Worm (Caenorhabditis elegans) whole organism, L3 larva: Measurements from ENCODE around the gene bath-39.
A peak's percentile ranks its signal among the peaks of the same experiment; 100 is the strongest.
"Not testable (repeated sequence)": the region's sequence is repeated elsewhere in the genome, so short reads cannot be mapped to it uniquely, and the experiment has no call there.

Experiments used
- ama-1 ChIP-seq: fragments of 150-350 bp; optimal IDR thresholded peaks from 2 replicates; lab custom pipeline; 2018
- ceh-16 ChIP-seq: sonication (generic microtip); optimal IDR thresholded peaks from 2 replicates; lab custom pipeline; 2017; ENCODE audit warnings: missing biosample characterization, missing genetic modification characterization
- ceh-28 ChIP-seq: fragments of 150-350 bp; optimal IDR thresholded peaks from 2 replicates; lab custom pipeline; 2014; ENCODE audit warnings: missing biosample characterization, missing genetic modification reagents, missing genetic modification characterization
- ceh-82 ChIP-seq: fragments of 150-350 bp; optimal IDR thresholded peaks from 2 replicates; lab custom pipeline; 2014; ENCODE audit warnings: missing biosample characterization, missing genetic modification characterization
- daf-12 ChIP-seq: fragments of 150-350 bp; optimal IDR thresholded peaks from 2 replicates; lab custom pipeline; 2014; ENCODE audit warnings: missing biosample characterization, missing genetic modification reagents, missing genetic modification characterization
- egl-27 ChIP-seq: sonication (generic microtip); optimal IDR thresholded peaks from 4 replicates; lab custom pipeline; 2017; ENCODE audit warnings: missing biosample characterization, missing genetic modification reagents, missing genetic modification characterization
- egl-5 ChIP-seq: fragments of 150-350 bp; optimal IDR thresholded peaks from 2 replicates; lab custom pipeline; 2017; ENCODE audit warnings: missing biosample characterization, missing genetic modification reagents, missing genetic modification characterization, inconsistent platforms
- elt-1 ChIP-seq: fragments of 150-350 bp; optimal IDR thresholded peaks from 2 replicates; lab custom pipeline; 2014; ENCODE audit warnings: missing biosample characterization, missing genetic modification characterization
- elt-2 ChIP-seq: sonication (generic microtip); optimal IDR thresholded peaks from 2 replicates; lab custom pipeline; 2016; ENCODE audit warnings: missing genetic modification reagents, mild to moderate bottlenecking, missing genetic modification characterization, missing compliant biosample characterization
- elt-3 ChIP-seq, 3 experiments: fragments of 150-350 bp in 1 of 3; sonication (generic microtip) in 2 of 3; optimal IDR thresholded peaks; 2 replicates in 2 of 3; 4 replicates in 1 of 3; lab custom pipeline; 2014 to 2017; ENCODE audit warnings: missing biosample characterization in 3 of 3, missing genetic modification characterization in 3 of 3
- eor-1 ChIP-seq, 2 experiments: fragments of 150-350 bp; optimal IDR thresholded peaks; 2 replicates each; lab custom pipeline; 2014 to 2018; ENCODE audit warnings: missing biosample characterization in 2 of 2, missing genetic modification characterization in 2 of 2
- fkh-2 ChIP-seq: fragments of 150-350 bp; optimal IDR thresholded peaks from 2 replicates; lab custom pipeline; 2014; ENCODE audit warnings: missing biosample characterization, missing genetic modification reagents, missing genetic modification characterization
- fos-1 ChIP-seq: fragments of 150-350 bp; optimal IDR thresholded peaks from 2 replicates; lab custom pipeline; 2014; ENCODE audit warnings: missing biosample characterization, missing genetic modification characterization
- hmg-11 ChIP-seq: sonication (generic microtip); optimal IDR thresholded peaks from 2 replicates; lab custom pipeline; 2016; ENCODE audit warnings: missing genetic modification characterization, missing compliant biosample characterization
- jun-1 ChIP-seq: fragments of 150-350 bp; optimal IDR thresholded peaks from 2 replicates; lab custom pipeline; 2014; ENCODE audit warnings: missing biosample characterization, missing genetic modification reagents, missing genetic modification characterization
- lin-15B ChIP-seq: fragments of 150-350 bp; optimal IDR thresholded peaks from 2 replicates; lab custom pipeline; 2014; ENCODE audit warnings: missing biosample characterization, missing genetic modification characterization
- lsy-12 ChIP-seq: sonication (generic microtip); optimal IDR thresholded peaks from 2 replicates; lab custom pipeline; 2016; ENCODE audit warnings: mild to moderate bottlenecking, missing genetic modification characterization, missing compliant biosample characterization
- mdl-1 ChIP-seq: fragments of 150-350 bp; optimal IDR thresholded peaks from 2 replicates; lab custom pipeline; 2014; ENCODE audit warnings: missing biosample characterization, missing genetic modification characterization
- mml-1 ChIP-seq: fragments of 150-350 bp; sonication (generic microtip); optimal IDR thresholded peaks from 3 replicates; lab custom pipeline; 2014; ENCODE audit warnings: missing biosample characterization, missing genetic modification characterization
- nfya-1 ChIP-seq: sonication (generic microtip); optimal IDR thresholded peaks from 2 replicates; lab custom pipeline; 2017; ENCODE audit warnings: missing genetic modification characterization, mild to moderate bottlenecking, missing compliant biosample characterization, antibody characterized with exemption, moderate library complexity; ENCODE audit not compliant: insufficient read depth
- nhr-12 ChIP-seq: fragments of 150-350 bp; optimal IDR thresholded peaks from 2 replicates; lab custom pipeline; 2014; ENCODE audit warnings: missing biosample characterization, missing genetic modification characterization
- nhr-23 ChIP-seq: fragments of 150-350 bp; optimal IDR thresholded peaks from 2 replicates; lab custom pipeline; 2014; ENCODE audit warnings: missing biosample characterization, missing genetic modification reagents, missing genetic modification characterization
- nhr-237 ChIP-seq: fragments of 150-350 bp; optimal IDR thresholded peaks from 2 replicates; lab custom pipeline; 2014; ENCODE audit warnings: missing biosample characterization, missing genetic modification characterization
- nhr-25 ChIP-seq: sonication (generic microtip); optimal IDR thresholded peaks from 2 replicates; lab custom pipeline; 2017; ENCODE audit warnings: missing biosample characterization, missing genetic modification characterization
- nhr-43 ChIP-seq: sonication (generic microtip); optimal IDR thresholded peaks from 2 replicates; lab custom pipeline; 2016; ENCODE audit warnings: mild to moderate bottlenecking, missing genetic modification characterization, missing compliant biosample characterization; ENCODE audit not compliant: poor library complexity, severe bottlenecking
- nhr-67 ChIP-seq: fragments of 150-350 bp; optimal IDR thresholded peaks from 2 replicates; lab custom pipeline; 2014; ENCODE audit warnings: missing biosample characterization, missing genetic modification characterization
- nhr-77 ChIP-seq: fragments of 150-350 bp; optimal IDR thresholded peaks from 2 replicates; lab custom pipeline; 2014; ENCODE audit warnings: missing biosample characterization, missing genetic modification characterization
- pha-4 ChIP-seq: fragments of 150-350 bp; optimal IDR thresholded peaks from 2 replicates; lab custom pipeline; 2014; ENCODE audit warnings: missing biosample characterization, missing genetic modification reagents, missing genetic modification characterization
- sea-2 ChIP-seq: fragments of 150-350 bp; sonication (generic microtip); optimal IDR thresholded peaks from 4 replicates; lab custom pipeline; 2014; ENCODE audit warnings: missing biosample characterization, missing genetic modification reagents, missing genetic modification characterization
- snpc-4 ChIP-seq: fragments of 150-350 bp; optimal IDR thresholded peaks from 2 replicates; lab custom pipeline; 2014; ENCODE audit warnings: missing biosample characterization, missing genetic modification characterization
- tbx-2 ChIP-seq: sonication (generic microtip); optimal IDR thresholded peaks from 2 replicates; lab custom pipeline; 2016; ENCODE audit warnings: mild to moderate bottlenecking, missing genetic modification characterization, missing compliant biosample characterization
- unc-39 ChIP-seq: sonication (generic microtip); optimal IDR thresholded peaks from 4 replicates; lab custom pipeline; 2017; ENCODE audit warnings: missing biosample characterization, missing genetic modification characterization
- zag-1 ChIP-seq: fragments of 150-350 bp; optimal IDR thresholded peaks from 2 replicates; lab custom pipeline; 2014; ENCODE audit warnings: missing biosample characterization, missing genetic modification characterization
- ztf-4 ChIP-seq: fragments of 150-350 bp; optimal IDR thresholded peaks from 2 replicates; lab custom pipeline; 2014; ENCODE audit warnings: missing biosample characterization, missing genetic modification characterization

Gene bath-39

ce11 chrV:13442819-13443218 lies 16.4 kb upstream of the bath-39 start:
- TF ChIP-seq zag-1 (no peak), nhr-67 (no peak), pha-4 (tag; lab: Kevin White, UChicago) (no peak), fos-1 (no peak)

- TF ChIP-seq nhr-43; zag-1; mdl-1 (tag; lab: Kevin White, UChicago): not testable (repeated sequence)
These were observed 15.7 kb upstream of the bath-39 start, which contains the start of gene Y2H9A.6 for ce11 chrV:13443535-13443934. Gene Y2H9A.6 (plus strand): TSS chrV:13443835.

ce11 chrV:13445229-13445949 lies 13.9 kb upstream of the bath-39 start, which contains the start of gene Y2H9A.4:
Gene Y2H9A.4 (plus strand): TSS chrV:13445899.
- TF ChIP-seq ztf-4 (no peak), egl-27 (tag; lab: Kevin White, UChicago) (no peak), pha-4 (tag; lab: Kevin White, UChicago) (peak; percentile 22), unc-39 (tag; lab: Kevin White, UChicago) (no peak), tbx-2 (no peak), mdl-1 (tag; lab: Kevin White, UChicago) (no peak), sea-2 (GFP tag; lab: Kevin White, UChicago) (no peak), hmg-11 (tag; lab: Kevin White, UChicago) (no peak), nhr-12 (tag; lab: Kevin White, UChicago) (no peak), lsy-12 (tag; lab: Kevin White, UChicago) (no peak), jun-1 (tag; lab: Kevin White, UChicago) (peak; percentile 67), ceh-28 (tag; lab: Kevin White, UChicago) (no peak), nhr-23 (tag; lab: Kevin White, UChicago) (no peak), elt-2 (tag; lab: Kevin White, UChicago) (peak; percentile 54), nhr-77 (no peak), fos-1 (no peak), elt-1 (peak; percentile 72), lin-15B (tag; lab: Kevin White, UChicago) (no peak), eor-1 (tag; optimal IDR thresholded peaks at IDR 0.05; lab: Kevin White, UChicago) (no peak), nfya-1 (tag; lab: Kevin White, UChicago) (peak; percentile 3), nhr-25 (tag; lab: Kevin White, UChicago) (peak; percentile 72)

DNA sequence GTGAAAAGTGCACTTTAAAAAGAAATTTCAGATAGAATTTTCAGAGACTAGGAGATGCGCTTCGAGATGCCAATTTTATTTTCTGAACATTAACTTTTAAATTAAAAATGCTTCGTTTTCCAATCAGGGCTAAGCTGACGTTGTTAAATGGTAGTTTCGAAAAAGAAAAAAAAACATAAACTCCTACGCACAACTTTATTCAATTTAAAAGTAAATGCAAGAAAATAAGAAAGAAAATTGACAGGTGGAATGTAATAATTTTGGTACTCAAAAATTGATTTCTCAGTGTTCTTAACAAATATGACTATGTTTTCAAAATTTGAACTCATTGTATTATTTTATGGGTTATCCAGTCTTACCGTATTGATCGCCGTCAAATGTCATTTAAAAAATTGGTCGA lies 5.9 kb upstream of the bath-39 start, which contains the start of gene lurp-2:
TSS of gene lurp-2 (plus strand) at position 301 of the 400 bp plus-strand sequence.
- no peak for TF ChIP-seq ceh-16
- no peak for TF ChIP-seq mdl-1 (tag; lab: Kevin White, UChicago)
- TF ChIP-seq lin-15B (tag; lab: Kevin White, UChicago) = no peak
- TF ChIP-seq snpc-4 (tag; lab: Kevin White, UChicago) = no peak
- no peak for TF ChIP-seq nhr-67
- TF ChIP-seq daf-12 (tag; lab: Kevin White, UChicago) = no peak
- TF ChIP-seq ceh-82 (tag; lab: Kevin White, UChicago) = no peak
- TF ChIP-seq elt-3 (tag; optimal IDR thresholded peaks at IDR 0.05; lab: Kevin White, UChicago) = no peak
- no peak for TF ChIP-seq jun-1 (tag; lab: Kevin White, UChicago)
- no peak for TF ChIP-seq nhr-25 (tag; lab: Kevin White, UChicago)
- no peak for TF ChIP-seq lsy-12 (tag; lab: Kevin White, UChicago)
- no peak for TF ChIP-seq ama-1
- no peak for TF ChIP-seq mml-1
- no peak for TF ChIP-seq fkh-2
- TF ChIP-seq nhr-77 = no peak
- TF ChIP-seq sea-2 (GFP tag; lab: Kevin White, UChicago) = no peak
- TF ChIP-seq pha-4 (tag; lab: Kevin White, UChicago) = no peak
- no peak for TF ChIP-seq fos-1

ce11 chrV:13455448-13455847 lies 3.8 kb upstream of the bath-39 start, which contains the start of gene lurp-3:
Gene lurp-3 (plus strand): TSS chrV:13455748.
- TF ChIP-seq ceh-28 (tag; lab: Kevin White, UChicago) (no peak), nhr-237 (tag; lab: Kevin White, UChicago) (no peak), pha-4 (tag; lab: Kevin White, UChicago) (no peak), egl-5 (no peak), elt-1 (no peak), tbx-2 (no peak), nhr-43 (no peak), ceh-82 (tag; lab: Kevin White, UChicago) (no peak)
- TF ChIP-seq, all 47 proteins: peak for 0
